Fruit fly (Drosophila melanogaster) whole organism, embryonic: ENCODE data around the gene CG10970.
A peak's percentile ranks its signal among the peaks of the same experiment; 100 is the strongest.

ENCODE experiments used
- ATbp ChIP-seq: fragments of 200-800 bp; sonication (Bioruptor generic); optimal IDR thresholded peaks from 2 replicates; lab custom pipeline; 2017; ENCODE audit warnings: missing biosample characterization, mild to moderate bottlenecking, missing genetic modification characterization, missing genetic modification reagents
- Awh ChIP-seq: fragments of 200-800 bp; sonication (Bioruptor generic); IDR thresholded peaks from 2 replicates; pipeline ENCODE4, ENCODE4 v1.3.6; 2022; ENCODE audit warnings: missing biosample characterization, missing genetic modification characterization
- B-H1 ChIP-seq: fragments of 200-800 bp; sonication (Bioruptor generic); IDR thresholded peaks from 3 replicates; pipeline ENCODE4 v1.3.6; 2022; ENCODE audit warnings: missing biosample characterization, missing genetic modification characterization
- Blimp-1 ChIP-seq: fragments of 200-800 bp; sonication (Bioruptor generic); optimal IDR thresholded peaks from 3 replicates; lab custom pipeline; 2018; ENCODE audit warnings: missing biosample characterization, missing genetic modification characterization, mild to moderate bottlenecking, moderate library complexity, missing genetic modification reagents
- CG10147 ChIP-seq: fragments of 200-800 bp; sonication (Bioruptor generic); optimal IDR thresholded peaks from 2 replicates; lab custom pipeline; 2019; ENCODE audit warnings: missing biosample characterization, mild to moderate bottlenecking, missing genetic modification characterization, moderate library complexity
- CG10565 ChIP-seq: fragments of 200-800 bp; sonication (Bioruptor generic); optimal IDR thresholded peaks from 3 replicates; lab custom pipeline; 2016; ENCODE audit warnings: missing biosample characterization, mild to moderate bottlenecking, missing genetic modification characterization
- CG11695 ChIP-seq: fragments of 200-800 bp; sonication (Bioruptor generic); IDR thresholded peaks from 3 replicates; pipeline ENCODE4 v1.3.6; 2022; ENCODE audit warnings: missing biosample characterization, missing genetic modification characterization
- CG12155 ChIP-seq: fragments of 200-800 bp; sonication (Bioruptor generic); optimal IDR thresholded peaks from 3 replicates; lab custom pipeline; 2016; ENCODE audit warnings: missing biosample characterization, missing genetic modification characterization
- CG12299 ChIP-seq: fragments of 200-800 bp; sonication (Bioruptor generic); optimal IDR thresholded peaks from 2 replicates; lab custom pipeline; 2018; ENCODE audit warnings: missing biosample characterization, mild to moderate bottlenecking, missing genetic modification characterization
- CG14710 ChIP-seq: fragments of 200-800 bp; sonication (Bioruptor generic); optimal IDR thresholded peaks from 3 replicates; lab custom pipeline; 2019; ENCODE audit warnings: missing biosample characterization, mild to moderate bottlenecking, missing genetic modification characterization, moderate library complexity
- CG14965 ChIP-seq: fragments of 200-800 bp; sonication (Bioruptor generic); optimal IDR thresholded peaks from 2 replicates; lab custom pipeline; 2016; ENCODE audit warnings: missing biosample characterization, missing genetic modification characterization, borderline replicate concordance
- CG16815 ChIP-seq: fragments of 200-800 bp; sonication (Bioruptor generic); optimal IDR thresholded peaks from 3 replicates; lab custom pipeline; 2017; ENCODE audit warnings: missing biosample characterization, mild to moderate bottlenecking, missing genetic modification characterization
- CG17186 ChIP-seq: fragments of 200-800 bp; sonication (Bioruptor generic); optimal IDR thresholded peaks from 3 replicates; lab custom pipeline; 2017; ENCODE audit warnings: missing biosample characterization, missing genetic modification reagents, missing genetic modification characterization
- CG17802 ChIP-seq: fragments of 200-800 bp; sonication (Bioruptor generic); optimal IDR thresholded peaks from 2 replicates; lab custom pipeline; 2018; ENCODE audit warnings: missing biosample characterization, mild to moderate bottlenecking, missing genetic modification characterization, moderate library complexity
- CG17829 ChIP-seq: fragments of 200-800 bp; optimal IDR thresholded peaks from 2 replicates; lab custom pipeline; 2019; ENCODE audit warnings: missing biosample characterization, mild to moderate bottlenecking, missing genetic modification characterization, moderate library complexity
- CG1792 ChIP-seq: fragments of 200-800 bp; sonication (Bioruptor generic); optimal IDR thresholded peaks from 2 replicates; lab custom pipeline; 2016; ENCODE audit warnings: missing biosample characterization, missing genetic modification characterization
- CG18262 ChIP-seq: fragments of 200-800 bp; optimal IDR thresholded peaks from 3 replicates; lab custom pipeline; 2019; ENCODE audit warnings: missing biosample characterization, mild to moderate bottlenecking, missing genetic modification characterization, moderate library complexity
- CG18476 ChIP-seq: fragments of 200-800 bp; sonication (Bioruptor generic); optimal IDR thresholded peaks from 2 replicates; lab custom pipeline; 2016; ENCODE audit warnings: missing biosample characterization, mild to moderate bottlenecking, missing genetic modification characterization
- CG18599 ChIP-seq: fragments of 200-800 bp; sonication (Bioruptor generic); optimal IDR thresholded peaks from 3 replicates; lab custom pipeline; 2017; ENCODE audit warnings: missing biosample characterization, missing genetic modification characterization, mild to moderate bottlenecking, moderate library complexity, missing genetic modification reagents
- CG2116 ChIP-seq: fragments of 200-800 bp; sonication (Bioruptor generic); optimal IDR thresholded peaks from 3 replicates; lab custom pipeline; 2018; ENCODE audit warnings: missing biosample characterization, mild to moderate bottlenecking, missing genetic modification characterization
- CG2202 ChIP-seq: fragments of 200-800 bp; sonication (Bioruptor generic); optimal IDR thresholded peaks from 2 replicates; lab custom pipeline; 2018; ENCODE audit warnings: missing biosample characterization, mild to moderate bottlenecking, missing genetic modification characterization
- CG2875 ChIP-seq: fragments of 200-800 bp; sonication (Bioruptor generic); optimal IDR thresholded peaks from 2 replicates; lab custom pipeline; 2017; ENCODE audit warnings: missing biosample characterization, mild to moderate bottlenecking, missing genetic modification characterization, missing genetic modification reagents
- CG31365 ChIP-seq: fragments of 200-800 bp; sonication (Bioruptor generic); optimal IDR thresholded peaks from 2 replicates; lab custom pipeline; 2018; ENCODE audit warnings: missing biosample characterization, mild to moderate bottlenecking, missing genetic modification characterization
- CG34224 ChIP-seq: fragments of 200-800 bp; sonication (Bioruptor generic); IDR thresholded peaks from 3 replicates; pipeline ENCODE4 v1.3.6; 2022; ENCODE audit warnings: missing biosample characterization, missing genetic modification characterization; ENCODE audit not compliant: partially characterized antibody
- CG3995 ChIP-seq: fragments of 200-800 bp; sonication (Bioruptor generic); optimal IDR thresholded peaks from 3 replicates; lab custom pipeline; 2016; ENCODE audit warnings: missing biosample characterization, missing genetic modification characterization
- CG43689 ChIP-seq: fragments of 200-800 bp; sonication (Bioruptor generic); IDR thresholded peaks from 2 replicates; pipeline ENCODE4 v1.3.6; 2022; ENCODE audit warnings: missing biosample characterization, missing genetic modification characterization
- CG7786 ChIP-seq: fragments of 200-800 bp; sonication (Bioruptor generic); optimal IDR thresholded peaks from 2 replicates; lab custom pipeline; 2016; ENCODE audit warnings: missing biosample characterization, missing genetic modification characterization
- CG8281 ChIP-seq: fragments of 200-800 bp; sonication (Bioruptor generic); optimal IDR thresholded peaks from 2 replicates; lab custom pipeline; 2018; ENCODE audit warnings: missing biosample characterization, mild to moderate bottlenecking, missing genetic modification characterization, moderate library complexity
- Chrac-16 ChIP-seq: fragments of 200-800 bp; sonication (Bioruptor generic); optimal IDR thresholded peaks from 3 replicates; lab custom pipeline; 2016; ENCODE audit warnings: missing biosample characterization, missing genetic modification characterization
- Hr39 ChIP-seq: fragments of >200 bp; optimal IDR thresholded peaks from 2 replicates; lab custom pipeline; 2017
- Hsf ChIP-seq: fragments of 200-800 bp; sonication (Bioruptor generic); optimal IDR thresholded peaks from 3 replicates; lab custom pipeline; 2016; ENCODE audit warnings: missing biosample characterization, missing genetic modification characterization
- NC2α ChIP-seq: fragments of 200-800 bp; sonication (Bioruptor generic); optimal IDR thresholded peaks from 2 replicates; lab custom pipeline; 2016; ENCODE audit warnings: missing biosample characterization, missing genetic modification characterization
- NC2β ChIP-seq: fragments of 200-800 bp; sonication (Bioruptor generic); optimal IDR thresholded peaks from 2 replicates; lab custom pipeline; 2016; ENCODE audit warnings: missing biosample characterization, missing genetic modification characterization
- Oaz ChIP-seq: fragments of 200-800 bp; sonication (Bioruptor generic); IDR thresholded peaks from 2 replicates; pipeline ENCODE4 v1.3.6; 2022; ENCODE audit warnings: missing biosample characterization, missing genetic modification characterization
- Pdp1 ChIP-seq, 2 experiments: fragments of 200-800 bp; sonication (Bioruptor generic); optimal IDR thresholded peaks; 3 replicates each; lab custom pipeline; 2016; ENCODE audit warnings: missing biosample characterization in 2 of 2, missing genetic modification characterization in 2 of 2, mild to moderate bottlenecking in 1 of 2, moderate library complexity in 1 of 2
- Xrp1 ChIP-seq: fragments of 200-800 bp; sonication (Bioruptor generic); IDR thresholded peaks from 2 replicates; pipeline ENCODE4 v1.3.6; 2022; ENCODE audit warnings: missing biosample characterization, missing genetic modification characterization
- corto ChIP-seq: fragments of 200-800 bp; sonication (Bioruptor generic); optimal IDR thresholded peaks from 2 replicates; lab custom pipeline; 2016; ENCODE audit warnings: missing biosample characterization, mild to moderate bottlenecking, missing genetic modification characterization, moderate library complexity
- dysf ChIP-seq: fragments of 200-800 bp; sonication (Bioruptor generic); IDR thresholded peaks from 3 replicates; pipeline ENCODE4 v1.3.6; 2022; ENCODE audit warnings: missing biosample characterization, missing genetic modification characterization
- ems ChIP-seq: fragments of 200-800 bp; sonication (Bioruptor generic); optimal IDR thresholded peaks from 3 replicates; lab custom pipeline; 2016; ENCODE audit warnings: missing biosample characterization, missing genetic modification characterization
- fu2 ChIP-seq: fragments of 200-800 bp; sonication (Bioruptor generic); optimal IDR thresholded peaks from 2 replicates; lab custom pipeline; 2016; ENCODE audit warnings: missing biosample characterization, missing genetic modification characterization
- gce ChIP-seq: fragments of 200-800 bp; sonication (Bioruptor generic); IDR thresholded peaks from 3 replicates; pipeline ENCODE4 v1.3.6; 2022; ENCODE audit warnings: missing biosample characterization, missing genetic modification characterization
- grau ChIP-seq: fragments of 200-800 bp; optimal IDR thresholded peaks from 3 replicates; lab custom pipeline; 2019; ENCODE audit warnings: missing biosample characterization, mild to moderate bottlenecking, missing genetic modification characterization, moderate library complexity
- her ChIP-seq: fragments of 200-800 bp; sonication (Bioruptor generic); optimal IDR thresholded peaks from 2 replicates; lab custom pipeline; 2016; ENCODE audit warnings: missing biosample characterization, missing genetic modification characterization
- kay ChIP-seq: fragments of 200-800 bp; sonication (Bioruptor generic); optimal IDR thresholded peaks from 2 replicates; lab custom pipeline; 2016; ENCODE audit warnings: missing biosample characterization, missing genetic modification characterization
- pan ChIP-seq, 4 experiments: fragments of >200 bp in 3 of 4; fragments of 200-800 bp in 1 of 4; sonication (Bioruptor generic) in 1 of 4; optimal IDR thresholded peaks in 3 of 4; IDR thresholded peaks in 1 of 4; 2 replicates each; pipeline versions ENCODE4 v1.3.6 to Lab custom; 2017 to 2022; ENCODE audit warnings: missing biosample characterization in 2 of 4, missing genetic modification characterization in 2 of 4, mixed read lengths in 1 of 4
- ro ChIP-seq: fragments of 200-800 bp; sonication (Bioruptor generic); IDR thresholded peaks from 2 replicates; pipeline ENCODE4 v1.3.6; 2022; ENCODE audit warnings: missing biosample characterization, missing genetic modification characterization
- seq ChIP-seq: fragments of 200-800 bp; sonication (Bioruptor generic); IDR thresholded peaks from 2 replicates; pipeline ENCODE4 v1.3.6; 2022; ENCODE audit warnings: missing biosample characterization, missing genetic modification characterization
- trem ChIP-seq: fragments of 200-800 bp; optimal IDR thresholded peaks from 3 replicates; lab custom pipeline; 2019; ENCODE audit warnings: missing biosample characterization, mild to moderate bottlenecking, missing genetic modification characterization, moderate library complexity
- zf30C ChIP-seq: fragments of 200-800 bp; sonication (Bioruptor generic); optimal IDR thresholded peaks from 3 replicates; lab custom pipeline; 2018; ENCODE audit warnings: missing biosample characterization, mild to moderate bottlenecking, missing genetic modification characterization

CG10970 gene

dm6 chrX:9047725-9048384, 23.4 kb downstream of the CG10970 start (continued):
- TF ChIP-seq trem (peak; percentile 75), fu2 (GFP tag; lab: Kevin White, UChicago) (no peak), Chrac-16 (peak; percentile 44), her (GFP tag; lab: Kevin White, UChicago) (no peak), CG12155 (GFP tag; lab: Kevin White, UChicago) (no peak), grau (tag; lab: Kevin White, UChicago) (peak; percentile 79), NC2α (GFP tag; lab: Kevin White, UChicago) (no peak), CG1792 (GFP tag; lab: Kevin White, UChicago) (no peak), CG14710 (tag; lab: Kevin White, UChicago) (peak; percentile 75), CG3995 (no peak), CG17829 (tag; lab: Kevin White, UChicago) (peak; percentile 90), CG34224 (GFP tag; lab: Robert Waterston, UW) (no peak), Xrp1 (peak; percentile 84), Hr39 (lab: Kevin White, UChicago) (no peak), CG2202 (tag; lab: Kevin White, UChicago) (peak; percentile 55), CG14965 (GFP tag; lab: Kevin White, UChicago) (no peak), gce (GFP tag; lab: Robert Waterston, UW) (no peak), CG11695 (GFP tag; lab: Robert Waterston, UW) (0 out of 3 replicates have a peak, but pooled peaks have one; percentile 65), CG7786 (GFP tag; lab: Kevin White, UChicago) (no peak), Oaz (GFP tag; lab: Robert Waterston, UW) (no peak), Blimp-1 (GFP tag; lab: Kevin White, UChicago) (peak; percentile 72), NC2β (GFP tag; lab: Kevin White, UChicago) (peak; percentile 6), CG2875 (GFP tag; lab: Kevin White, UChicago) (peak; percentile 70), CG10147 (peak; percentile 5), kay (GFP tag; lab: Kevin White, UChicago) (no peak), pan (optimal IDR thresholded peaks at IDR 0.05; lab: Kevin White, UChicago) (no peak), pan (GFP tag; optimal IDR thresholded peaks at IDR 0.05 in 1 of 2, IDR thresholded peaks at IDR 0.05 in 1 of 2) (peak in 1 of 2 experiments; percentile 63), CG16815 (GFP tag; lab: Kevin White, UChicago) (peak; percentile 63), CG18599 (GFP tag; lab: Kevin White, UChicago) (peak; percentile 1), seq (GFP tag; lab: Robert Waterston, UW) (no peak), CG31365 (tag; lab: Kevin White, UChicago) (no peak), ATbp (GFP tag; lab: Kevin White, UChicago) (peak; percentile 67), CG8281 (tag; lab: Kevin White, UChicago) (peak; percentile 48), CG17186 (GFP tag; lab: Kevin White, UChicago) (no peak), ro (GFP tag; lab: Robert Waterston, UW) (no peak), CG2116 (GFP tag; lab: Kevin White, UChicago) (peak; percentile 12), CG10565 (GFP tag; lab: Kevin White, UChicago) (no peak), CG18262 (tag; lab: Kevin White, UChicago) (peak; percentile 92), Hsf (GFP tag; lab: Kevin White, UChicago) (peak; percentile 54), CG43689 (no peak), dysf (GFP tag; lab: Robert Waterston, UW) (peak; percentile 48; the same call in 2 of the 3 replicates), Pdp1 (GFP tag; optimal IDR thresholded peaks at IDR 0.05; lab: Kevin White, UChicago) (peak in 1 of 2 experiments; percentile 28), CG18476 (GFP tag; lab: Kevin White, UChicago) (peak; percentile 39), ems (GFP tag; lab: Kevin White, UChicago) (no peak), zf30C (GFP tag; lab: Kevin White, UChicago) (no peak), Awh (GFP tag; lab: Robert Waterston, UW) (peak; percentile 31; the same call in 1 of the 2 replicates), CG12299 (tag; lab: Kevin White, UChicago) (peak; percentile 44), corto (GFP tag; lab: Kevin White, UChicago) (no peak), CG17802 (tag; lab: Kevin White, UChicago) (no peak), B-H1 (GFP tag; lab: Robert Waterston, UW) (no peak)
